Fruit fly (Drosophila melanogaster) whole organism, prepupa: ENCODE results near the gene CG3690.

Source experiments
- Blimp-1 ChIP-seq: fragments of 200-800 bp; sonication (Bioruptor generic); optimal IDR thresholded peaks from 3 replicates; lab custom pipeline; 2017; ENCODE audit warnings: missing biosample characterization, missing genetic modification characterization, mild to moderate bottlenecking, moderate library complexity, missing genetic modification reagents
- CG10631 ChIP-seq: fragments of 200-800 bp; sonication (Bioruptor generic); optimal IDR thresholded peaks from 2 replicates; lab custom pipeline; 2016; ENCODE audit warnings: missing biosample characterization, missing genetic modification characterization
- CG10669 ChIP-seq: fragments of 200-800 bp; sonication (Bioruptor generic); optimal IDR thresholded peaks from 3 replicates; lab custom pipeline; 2018; ENCODE audit warnings: missing biosample characterization, mild to moderate bottlenecking, missing genetic modification characterization, moderate library complexity
- CG11294 ChIP-seq: fragments of 200-800 bp; sonication (Bioruptor generic); IDR thresholded peaks from 2 replicates; pipeline ENCODE4 v1.3.6; 2022; ENCODE audit warnings: missing biosample characterization, missing genetic modification characterization
- CG15336 ChIP-seq: fragments of 200-800 bp; sonication (Bioruptor generic); IDR thresholded peaks from 2 replicates; pipeline ENCODE4 v1.3.6; 2022; ENCODE audit warnings: missing biosample characterization, missing genetic modification characterization
- CG1621 ChIP-seq: fragments of 200-800 bp; sonication (Bioruptor generic); optimal IDR thresholded peaks from 3 replicates; lab custom pipeline; 2018; ENCODE audit warnings: missing biosample characterization, mild to moderate bottlenecking, missing genetic modification characterization
- CG31627 ChIP-seq: fragments of 200-800 bp; sonication (Bioruptor generic); optimal IDR thresholded peaks from 3 replicates; lab custom pipeline; 2016; ENCODE audit warnings: missing biosample characterization, missing genetic modification characterization
- CG32006 ChIP-seq: fragments of 200-800 bp; sonication (Bioruptor generic); optimal IDR thresholded peaks from 3 replicates; lab custom pipeline; 2017; ENCODE audit warnings: missing biosample characterization, mild to moderate bottlenecking, missing genetic modification characterization
- CG34406 ChIP-seq: fragments of 200-800 bp; sonication (Bioruptor generic); optimal IDR thresholded peaks from 3 replicates; lab custom pipeline; 2016; ENCODE audit warnings: missing biosample characterization, missing genetic modification characterization
- CG3919 ChIP-seq: fragments of 200-800 bp; sonication (Bioruptor generic); optimal IDR thresholded peaks from 3 replicates; lab custom pipeline; 2016; ENCODE audit warnings: missing biosample characterization, missing genetic modification characterization
- CG4318 ChIP-seq: fragments of 200-800 bp; sonication (Bioruptor generic); optimal IDR thresholded peaks from 3 replicates; lab custom pipeline; 2017; ENCODE audit warnings: missing biosample characterization, mild to moderate bottlenecking, missing genetic modification characterization
- CG6163 ChIP-seq: fragments of 200-800 bp; sonication (Bioruptor generic); IDR thresholded peaks from 3 replicates; pipeline ENCODE4 v1.3.6; 2022; ENCODE audit warnings: missing biosample characterization, missing genetic modification characterization
- CG6276 ChIP-seq: fragments of 200-800 bp; sonication (Bioruptor generic); optimal IDR thresholded peaks from 2 replicates; lab custom pipeline; 2017; ENCODE audit warnings: missing biosample characterization, mild to moderate bottlenecking, missing genetic modification characterization
- CG6792 ChIP-seq: fragments of 200-800 bp; sonication (Bioruptor generic); optimal IDR thresholded peaks from 3 replicates; lab custom pipeline; 2016; ENCODE audit warnings: missing biosample characterization, missing genetic modification characterization
- CG6808 ChIP-seq: fragments of 200-800 bp; sonication (Bioruptor generic); optimal IDR thresholded peaks from 3 replicates; lab custom pipeline; 2017; ENCODE audit warnings: missing biosample characterization, missing genetic modification characterization, mild to moderate bottlenecking, moderate library complexity, missing genetic modification reagents
- CG7368 ChIP-seq: fragments of 200-800 bp; sonication (Bioruptor generic); optimal IDR thresholded peaks from 3 replicates; lab custom pipeline; 2016; ENCODE audit warnings: missing biosample characterization, missing genetic modification characterization
- CG8119 ChIP-seq: fragments of 200-800 bp; sonication (Bioruptor generic); IDR thresholded peaks from 3 replicates; pipeline ENCODE4 v1.3.6; 2022; ENCODE audit warnings: missing biosample characterization, missing genetic modification characterization
- CG8319 ChIP-seq: fragments of 200-800 bp; sonication (Bioruptor generic); optimal IDR thresholded peaks from 3 replicates; lab custom pipeline; 2016; ENCODE audit warnings: missing biosample characterization, missing genetic modification characterization
- CG8632 ChIP-seq: fragments of 200-800 bp; sonication (Bioruptor generic); optimal IDR thresholded peaks from 3 replicates; lab custom pipeline; 2016; ENCODE audit warnings: missing biosample characterization, missing genetic modification characterization
- CG9139 ChIP-seq: fragments of 200-800 bp; sonication (Bioruptor generic); optimal IDR thresholded peaks from 3 replicates; lab custom pipeline; 2017; ENCODE audit warnings: missing biosample characterization, mild to moderate bottlenecking, missing genetic modification characterization
- Eip75B ChIP-seq: fragments of 200-800 bp; sonication (Bioruptor generic); optimal IDR thresholded peaks from 3 replicates; lab custom pipeline; 2016; ENCODE audit warnings: missing biosample characterization, missing genetic modification characterization
- Eip78C ChIP-seq: fragments of 200-800 bp; sonication (Bioruptor generic); peaks from one replicate; lab custom pipeline; 2016; ENCODE audit warnings: missing biosample characterization, missing genetic modification characterization
- Ets21C ChIP-seq: fragments of 200-800 bp; sonication (Bioruptor generic); optimal IDR thresholded peaks from 3 replicates; lab custom pipeline; 2016; ENCODE audit warnings: missing biosample characterization, missing genetic modification characterization
- Ets96B ChIP-seq: fragments of 200-800 bp; optimal IDR thresholded peaks from 2 replicates; lab custom pipeline; 2019; ENCODE audit warnings: missing biosample characterization, mild to moderate bottlenecking, missing genetic modification characterization, moderate library complexity
- Hr38 ChIP-seq: sonication (Bioruptor generic); optimal IDR thresholded peaks from 2 replicates; lab custom pipeline; 2016; ENCODE audit warnings: missing biosample characterization, missing genetic modification characterization
- Hr39 ChIP-seq: fragments of 200-800 bp; sonication (Bioruptor generic); optimal IDR thresholded peaks from 2 replicates; lab custom pipeline; 2016; ENCODE audit warnings: missing biosample characterization, missing genetic modification characterization
- Hr4 ChIP-seq: fragments of 200-800 bp; sonication (Bioruptor generic); optimal IDR thresholded peaks from 3 replicates; lab custom pipeline; 2016; ENCODE audit warnings: missing biosample characterization, missing genetic modification characterization
- Lpt ChIP-seq: fragments of 200-800 bp; sonication (Bioruptor generic); optimal IDR thresholded peaks from 3 replicates; lab custom pipeline; 2016; ENCODE audit warnings: missing biosample characterization, missing genetic modification characterization
- Met ChIP-seq: fragments of 200-800 bp; sonication (Bioruptor generic); optimal IDR thresholded peaks from 3 replicates; lab custom pipeline; 2016; ENCODE audit warnings: missing biosample characterization, missing genetic modification characterization
- Smox ChIP-seq: fragments of 200-800 bp; sonication (Bioruptor generic); optimal IDR thresholded peaks from 3 replicates; lab custom pipeline; 2016; ENCODE audit warnings: missing biosample characterization, missing genetic modification characterization
- Sox102F ChIP-seq: fragments of 200-800 bp; sonication (Bioruptor generic); optimal IDR thresholded peaks from 2 replicates; lab custom pipeline; 2016; ENCODE audit warnings: missing biosample characterization, mild to moderate bottlenecking, missing genetic modification characterization
- Sox15 ChIP-seq: fragments of 200-800 bp; sonication (Bioruptor generic); optimal IDR thresholded peaks from 3 replicates; lab custom pipeline; 2016; ENCODE audit warnings: missing biosample characterization, missing genetic modification characterization
- achi ChIP-seq: fragments of 200-800 bp; sonication (Bioruptor generic); optimal IDR thresholded peaks from 3 replicates; lab custom pipeline; 2016; ENCODE audit warnings: missing biosample characterization, missing genetic modification characterization
- acj6 ChIP-seq: fragments of 200-800 bp; sonication (Bioruptor generic); optimal IDR thresholded peaks from 3 replicates; lab custom pipeline; 2016; ENCODE audit warnings: missing biosample characterization, missing genetic modification characterization
- cyc ChIP-seq: fragments of 200-800 bp; sonication (Bioruptor generic); optimal IDR thresholded peaks from 3 replicates; lab custom pipeline; 2016; ENCODE audit warnings: missing biosample characterization, missing genetic modification characterization
- dac ChIP-seq: fragments of 200-800 bp; sonication (Bioruptor generic); optimal IDR thresholded peaks from 2 replicates; lab custom pipeline; 2017; ENCODE audit warnings: missing biosample characterization, mild to moderate bottlenecking, missing genetic modification characterization
- dsx ChIP-seq: fragments of 200-800 bp; optimal IDR thresholded peaks from 3 replicates; lab custom pipeline; 2019; ENCODE audit warnings: missing biosample characterization, mild to moderate bottlenecking, missing genetic modification characterization, moderate library complexity; ENCODE audit not compliant: poor library complexity, severe bottlenecking
- eg ChIP-seq: fragments of 200-800 bp; sonication (Bioruptor generic); IDR thresholded peaks from 3 replicates; pipeline ENCODE4 v1.3.6; 2022; ENCODE audit warnings: missing biosample characterization, missing genetic modification characterization
- esn ChIP-seq: fragments of 200-800 bp; sonication (Bioruptor generic); optimal IDR thresholded peaks from 2 replicates; lab custom pipeline; 2016; ENCODE audit warnings: missing biosample characterization, mild to moderate bottlenecking, missing genetic modification characterization, moderate library complexity
- fd85E ChIP-seq: fragments of 200-800 bp; sonication (Bioruptor generic); optimal IDR thresholded peaks from 3 replicates; lab custom pipeline; 2016; ENCODE audit warnings: missing biosample characterization, missing genetic modification characterization
- fkh ChIP-seq: fragments of 200-800 bp; sonication (Bioruptor generic); optimal IDR thresholded peaks from 3 replicates; lab custom pipeline; 2017; ENCODE audit warnings: missing biosample characterization, mild to moderate bottlenecking, missing genetic modification characterization, moderate library complexity
- lz ChIP-seq: fragments of 200-800 bp; sonication (Bioruptor generic); optimal IDR thresholded peaks from 3 replicates; lab custom pipeline; 2016; ENCODE audit warnings: missing biosample characterization, missing genetic modification characterization
- pdm3 ChIP-seq: fragments of 200-800 bp; sonication (Bioruptor generic); optimal IDR thresholded peaks from 3 replicates; lab custom pipeline; 2016; ENCODE audit warnings: missing biosample characterization, missing genetic modification characterization
- salr ChIP-seq, 2 experiments: fragments of 200-800 bp; sonication (Bioruptor generic); optimal IDR thresholded peaks; 3 replicates each; lab custom pipeline; 2016 to 2018; ENCODE audit warnings: missing biosample characterization in 2 of 2, missing genetic modification characterization in 2 of 2, mild to moderate bottlenecking in 1 of 2
- spab ChIP-seq: fragments of 200-800 bp; sonication (Bioruptor generic); optimal IDR thresholded peaks from 2 replicates; lab custom pipeline; 2017; ENCODE audit warnings: missing biosample characterization, mild to moderate bottlenecking, missing genetic modification characterization, missing genetic modification reagents
- svp ChIP-seq: fragments of 200-800 bp; sonication (Bioruptor generic); peaks from one replicate; lab custom pipeline; 2016; ENCODE audit warnings: missing biosample characterization, missing genetic modification characterization
- topi ChIP-seq: fragments of 200-800 bp; sonication (Bioruptor generic); optimal IDR thresholded peaks from 3 replicates; lab custom pipeline; 2016; ENCODE audit warnings: missing biosample characterization, missing genetic modification characterization

CG3690 gene

DNA sequence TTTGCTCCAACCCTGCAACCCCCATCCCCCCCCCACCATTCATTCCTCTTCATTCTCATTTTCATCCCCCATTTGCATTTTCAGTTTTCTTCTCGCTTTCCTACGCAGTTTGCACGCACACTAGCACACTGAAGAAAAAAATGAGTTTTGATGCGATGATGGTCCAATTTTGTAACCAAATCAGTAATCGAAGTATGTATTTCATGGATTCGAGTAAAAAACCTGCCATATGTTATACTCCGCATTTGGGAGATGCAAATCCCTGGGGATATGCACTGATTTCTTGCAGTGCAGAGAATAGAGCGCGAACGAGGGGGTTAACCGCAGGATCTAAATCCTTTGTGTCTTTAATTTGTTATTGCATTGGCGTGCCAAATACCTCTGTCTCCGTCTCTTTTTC is 4.2 kb upstream of the CG3690 start:
- peak; percentile 32 for TF ChIP-seq CG3919 (GFP tag; lab: Kevin White, UChicago)
- peak; percentile 0 for TF ChIP-seq Sox15 (GFP tag; lab: Kevin White, UChicago)
- TF ChIP-seq CG7368: no peak
- TF ChIP-seq Eip75B: peak; percentile 4
- TF ChIP-seq CG8119 (GFP tag; lab: Robert Waterston, UW): no peak
- peak; percentile 59 for TF ChIP-seq svp (GFP tag; lab: Kevin White, UChicago)
- no peak for TF ChIP-seq Smox (GFP tag; lab: Kevin White, UChicago)
- TF ChIP-seq dac (GFP tag; lab: Kevin White, UChicago): no peak
- TF ChIP-seq esn (GFP tag; lab: Kevin White, UChicago): peak; percentile 19
- peak; percentile 3 for TF ChIP-seq CG32006 (GFP tag; lab: Kevin White, UChicago)
- TF ChIP-seq CG31627: peak; percentile 20
- TF ChIP-seq CG10669 (GFP tag; lab: Kevin White, UChicago): peak; percentile 25
- no peak for TF ChIP-seq acj6 (GFP tag; lab: Kevin White, UChicago)
- peak; percentile 1 for TF ChIP-seq CG6792 (GFP tag; lab: Kevin White, UChicago)
- TF ChIP-seq Hr38 (GFP tag; lab: Kevin White, UChicago): no peak
- TF ChIP-seq cyc: peak; percentile 36
- no peak for TF ChIP-seq fkh
- TF ChIP-seq Ets96B (tag; lab: Kevin White, UChicago): peak; percentile 13
- TF ChIP-seq spab: no peak
- no peak for TF ChIP-seq Lpt
- peak; percentile 35 for TF ChIP-seq Hr39
- no peak for TF ChIP-seq CG15336
- no peak for TF ChIP-seq salr (GFP tag; optimal IDR thresholded peaks at IDR 0.05; lab: Kevin White, UChicago)
- peak; percentile 32 for TF ChIP-seq Eip78C (GFP tag; lab: Kevin White, UChicago)
- TF ChIP-seq CG6163: 0 out of 3 replicates have a peak, but pooled peaks have one; percentile 30
- no peak for TF ChIP-seq CG6276 (GFP tag; lab: Kevin White, UChicago)
- peak; percentile 9 for TF ChIP-seq lz (GFP tag; lab: Kevin White, UChicago)
- no peak for TF ChIP-seq CG9139
- no peak for TF ChIP-seq CG10631
- peak; percentile 26 for TF ChIP-seq Met (GFP tag; lab: Kevin White, UChicago)
- TF ChIP-seq dsx (GFP tag; lab: Kevin White, UChicago): no peak
- TF ChIP-seq topi (GFP tag; lab: Kevin White, UChicago): peak; percentile 29
- no peak for TF ChIP-seq CG11294 (GFP tag; lab: Robert Waterston, UW)
- peak; percentile 22 for TF ChIP-seq Sox102F (GFP tag; lab: Kevin White, UChicago)
- TF ChIP-seq, all 60 proteins: peak for 18

DNA sequence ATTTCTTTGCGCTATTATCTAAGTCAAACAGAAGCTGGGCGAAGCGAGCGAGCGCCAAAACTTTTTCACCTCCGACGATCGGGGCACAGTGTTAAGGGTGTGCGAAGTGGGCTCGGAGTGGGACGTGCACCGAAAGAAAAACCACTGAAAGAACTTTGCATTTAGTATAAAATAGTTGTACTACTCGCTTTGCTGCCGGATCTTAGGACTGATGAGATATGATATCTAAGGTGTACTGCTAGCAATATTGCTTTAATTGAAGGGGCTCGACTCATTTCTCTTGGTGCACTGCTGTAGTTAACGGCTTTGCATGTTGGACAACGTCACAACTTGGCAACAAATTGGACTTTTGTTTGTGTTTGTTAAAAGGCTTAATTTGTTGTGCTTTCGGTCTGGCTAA is 2.1 kb upstream of the CG3690 start:
- no peak for TF ChIP-seq CG9139
- TF ChIP-seq CG32006 (GFP tag; lab: Kevin White, UChicago): no peak
- no peak for TF ChIP-seq CG34406 (GFP tag; lab: Kevin White, UChicago)
- TF ChIP-seq Hr39: no peak
- no peak for TF ChIP-seq CG1621
- 0 out of 3 replicates have a peak, but pooled peaks have one; percentile 48 for TF ChIP-seq CG6163
- TF ChIP-seq CG6808 (GFP tag; lab: Kevin White, UChicago): no peak
- TF ChIP-seq Smox (GFP tag; lab: Kevin White, UChicago): no peak
- no peak for TF ChIP-seq Sox102F (GFP tag; lab: Kevin White, UChicago)
- peak; percentile 25 for TF ChIP-seq cyc
- no peak for TF ChIP-seq Ets96B (tag; lab: Kevin White, UChicago)
- TF ChIP-seq CG10669 (GFP tag; lab: Kevin White, UChicago): no peak
- TF ChIP-seq Blimp-1 (GFP tag; lab: Kevin White, UChicago): no peak
- TF ChIP-seq Ets21C (GFP tag; lab: Kevin White, UChicago): no peak
- no peak for TF ChIP-seq esn (GFP tag; lab: Kevin White, UChicago)
- no peak for TF ChIP-seq CG11294 (GFP tag; lab: Robert Waterston, UW)
- no peak for TF ChIP-seq Lpt
- TF ChIP-seq CG3919 (GFP tag; lab: Kevin White, UChicago): no peak
- no peak for TF ChIP-seq spab
- 0 out of 3 replicates have a peak, but pooled peaks have one; percentile 12 for TF ChIP-seq eg
- no peak for TF ChIP-seq CG31627
- no peak for TF ChIP-seq CG4318 (GFP tag; lab: Kevin White, UChicago)
- no peak for TF ChIP-seq acj6 (GFP tag; lab: Kevin White, UChicago)
- TF ChIP-seq Eip78C (GFP tag; lab: Kevin White, UChicago): peak; percentile 48
- no peak for TF ChIP-seq CG8319 (GFP tag; lab: Kevin White, UChicago)
- no peak for TF ChIP-seq CG8119 (GFP tag; lab: Robert Waterston, UW)
- TF ChIP-seq CG10631: no peak
- no peak for TF ChIP-seq achi (GFP tag; lab: Kevin White, UChicago)
- TF ChIP-seq Hr4 (GFP tag; lab: Kevin White, UChicago): no peak
- peak; percentile 35 for TF ChIP-seq fkh
- TF ChIP-seq fd85E (GFP tag; lab: Kevin White, UChicago): no peak
- TF ChIP-seq Eip75B: no peak
- peak; percentile 7 for TF ChIP-seq topi (GFP tag; lab: Kevin White, UChicago)
- no peak for TF ChIP-seq CG8632
- TF ChIP-seq pdm3 (GFP tag; lab: Kevin White, UChicago): no peak
- TF ChIP-seq CG7368: no peak
- no peak for TF ChIP-seq lz (GFP tag; lab: Kevin White, UChicago)
- no peak for TF ChIP-seq salr (GFP tag; optimal IDR thresholded peaks at IDR 0.05; lab: Kevin White, UChicago)
- no peak for TF ChIP-seq Sox15 (GFP tag; lab: Kevin White, UChicago)
- no peak for TF ChIP-seq Met (GFP tag; lab: Kevin White, UChicago)
